Worm (Caenorhabditis elegans) whole organism, young adult: ENCODE measurements around the gene zip-3.
"Not testable (repeated sequence)": the region's sequence is repeated elsewhere in the genome, so short reads cannot be mapped to it uniquely, and the experiment has no call there.

Experiments used
- D2030.7 ChIP-seq: fragments of 200-800 bp; sonication (Bioruptor generic); IDR thresholded peaks from 2 replicates; pipeline ENCODE4 v1.3.6; 2022; ENCODE audit warnings: missing genetic modification reagents, missing genetic modification characterization, missing compliant biosample characterization
- F23B12.7 ChIP-seq: sonication (generic microtip); optimal IDR thresholded peaks from 2 replicates; lab custom pipeline; 2017; ENCODE audit warnings: missing genetic modification characterization, mild to moderate bottlenecking, missing compliant biosample characterization, antibody characterized with exemption, moderate library complexity; ENCODE audit not compliant: insufficient read depth
- Y95B8A.8 ChIP-seq: fragments of 200-800 bp; sonication (Bioruptor generic); IDR thresholded peaks from 2 replicates; pipeline ENCODE4 v1.3.6; 2022; ENCODE audit warnings: missing genetic modification reagents, missing genetic modification characterization, missing compliant biosample characterization
- ama-1 ChIP-seq, 3 experiments: fragments of 150-350 bp in 1 of 3; sonication (generic microtip) in 2 of 3; optimal IDR thresholded peaks; 2 replicates each; lab custom pipeline; 2014 to 2018; ENCODE audit warnings: missing biosample characterization in 2 of 3, missing genetic modification characterization in 2 of 3, missing genetic modification reagents in 2 of 3
- attf-5 ChIP-seq: fragments of 200-800 bp; sonication (Bioruptor generic); optimal IDR thresholded peaks from 2 replicates; lab custom pipeline; 2018; ENCODE audit warnings: mild to moderate bottlenecking, missing genetic modification characterization, missing compliant biosample characterization
- dpl-1 ChIP-seq: fragments of 150-350 bp; optimal IDR thresholded peaks from 2 replicates; lab custom pipeline; 2014; ENCODE audit warnings: missing biosample characterization, missing genetic modification reagents, missing genetic modification characterization
- fkh-3 ChIP-seq: sonication (generic microtip); optimal IDR thresholded peaks from 2 replicates; lab custom pipeline; 2016; ENCODE audit warnings: mild to moderate bottlenecking, missing genetic modification characterization, missing compliant biosample characterization
- lsl-1 ChIP-seq: fragments of 200-800 bp; sonication (Bioruptor generic); optimal IDR thresholded peaks from 2 replicates; lab custom pipeline; 2018; ENCODE audit warnings: mild to moderate bottlenecking, missing genetic modification characterization, moderate library complexity, missing compliant biosample characterization
- lsy-27 ChIP-seq: sonication (generic microtip); optimal IDR thresholded peaks from 2 replicates; lab custom pipeline; 2017; ENCODE audit warnings: missing genetic modification characterization, mild to moderate bottlenecking, missing compliant biosample characterization, antibody characterized with exemption, missing genotype, borderline replicate concordance; ENCODE audit not compliant: insufficient read depth
- nhr-120 ChIP-seq: fragments of 200-800 bp; sonication (Bioruptor generic); IDR thresholded peaks from 2 replicates; pipeline ENCODE4 v1.3.6; 2022; ENCODE audit warnings: missing genetic modification characterization, missing compliant biosample characterization
- nhr-27 ChIP-seq: fragments of 200-800 bp; sonication (Bioruptor generic); optimal IDR thresholded peaks from 2 replicates; lab custom pipeline; 2018; ENCODE audit warnings: mild to moderate bottlenecking, missing genetic modification characterization, moderate library complexity, missing compliant biosample characterization
- pha-4 ChIP-seq: fragments of 150-350 bp; sonication (generic microtip); optimal IDR thresholded peaks from 2 replicates; lab custom pipeline; 2014; ENCODE audit warnings: missing biosample characterization, missing genetic modification reagents, missing genetic modification characterization
- ztf-22 ChIP-seq: fragments of 200-800 bp; sonication (Bioruptor generic); optimal IDR thresholded peaks from 2 replicates; lab custom pipeline; 2018; ENCODE audit warnings: mild to moderate bottlenecking, missing genetic modification characterization, moderate library complexity, missing compliant biosample characterization

- not testable (repeated sequence) for TF ChIP-seq ztf-22 (GFP tag; lab: Kevin White, UChicago); F23B12.7 (tag; lab: Kevin White, UChicago); pha-4 (tag; lab: Kevin White, UChicago); attf-5 (GFP tag; lab: Kevin White, UChicago); lsy-27 (tag; lab: Kevin White, UChicago); ama-1 (optimal IDR thresholded peaks at IDR 0.05; lab: Kevin White, UChicago); ama-1 (GFP tag; optimal IDR thresholded peaks at IDR 0.05; lab: Kevin White, UChicago); nhr-120 (GFP tag; lab: Robert Waterston, UW); Y95B8A.8 (GFP tag; lab: Robert Waterston, UW); dpl-1 (GFP tag; lab: Kevin White, UChicago); lsl-1 (GFP tag; lab: Kevin White, UChicago); fkh-3 (tag; lab: Kevin White, UChicago); nhr-27; D2030.7 (GFP tag; lab: Robert Waterston, UW)
These were observed 8.5 kb downstream of the zip-3 start for ce11 chrII:13948777-13949176.
